Fruit fly (Drosophila melanogaster): ENCODE data around the gene CG13284.

CG13284 gene

DNA sequence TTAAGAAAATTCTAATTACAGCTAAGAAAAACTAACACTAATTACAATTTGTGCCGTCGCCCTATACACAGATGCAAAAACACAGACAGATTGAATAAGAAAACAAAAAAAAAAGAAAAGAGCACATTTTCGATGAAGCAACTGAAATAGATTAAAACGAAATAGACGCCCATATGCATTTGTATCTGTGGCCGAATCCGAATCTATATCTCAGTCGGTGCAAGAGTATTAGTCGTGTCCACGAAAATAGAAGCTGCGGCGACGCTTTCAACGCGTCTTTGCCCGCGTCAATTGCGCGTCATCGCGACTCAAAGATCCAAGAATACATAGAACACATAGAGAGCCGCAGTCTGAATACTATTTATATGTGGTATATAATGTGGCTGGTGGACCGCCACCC is 26.4 kb upstream of the CG13284 start:
- no peak for TF ChIP-seq CG7101 (tag; optimal IDR thresholded peaks at IDR 0.05)
- peak; percentile 54 for TF ChIP-seq kay (GFP tag; ENCODE audit: borderline replicate concordance)

DNA sequence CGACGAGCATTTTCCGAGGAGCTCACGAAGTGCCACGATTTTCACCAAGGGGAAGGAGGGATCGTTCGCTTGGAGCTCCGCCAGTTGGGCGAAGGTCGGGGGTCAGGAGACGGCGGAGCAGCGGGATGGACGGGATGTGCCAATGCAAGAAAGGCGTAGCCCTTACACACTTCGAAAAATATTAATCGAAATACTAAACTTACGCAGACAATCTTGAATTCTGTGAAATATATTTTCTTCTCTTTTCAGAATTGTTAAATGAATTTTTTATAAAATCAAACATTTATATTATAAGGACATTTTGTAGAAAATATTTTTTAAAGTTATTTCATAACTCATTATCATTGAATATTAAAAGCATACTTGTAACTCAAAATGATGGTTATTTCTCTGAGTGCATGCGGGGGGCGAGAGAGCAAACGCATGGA is 20.4 kb upstream of the CG13284 start:
- no peak for TF ChIP-seq CG1620 (GFP tag; optimal IDR thresholded peaks at IDR 0.05)
- no peak for TF ChIP-seq toe (GFP tag; optimal IDR thresholded peaks at IDR 0.05)
- TF ChIP-seq CG7101 (tag; optimal IDR thresholded peaks at IDR 0.05) = no peak
- TF ChIP-seq cnc (optimal IDR thresholded peaks at IDR 0.05) = no peak
- no peak for TF ChIP-seq Clk (GFP tag; optimal IDR thresholded peaks at IDR 0.05)
- TF ChIP-seq kay (GFP tag; ENCODE audit: borderline replicate concordance) = no peak
- TF ChIP-seq CG11617 (GFP tag; optimal IDR thresholded peaks at IDR 0.05) = no peak
- TF ChIP-seq CG5204 (GFP tag; optimal IDR thresholded peaks at IDR 0.05) = no peak

DNA sequence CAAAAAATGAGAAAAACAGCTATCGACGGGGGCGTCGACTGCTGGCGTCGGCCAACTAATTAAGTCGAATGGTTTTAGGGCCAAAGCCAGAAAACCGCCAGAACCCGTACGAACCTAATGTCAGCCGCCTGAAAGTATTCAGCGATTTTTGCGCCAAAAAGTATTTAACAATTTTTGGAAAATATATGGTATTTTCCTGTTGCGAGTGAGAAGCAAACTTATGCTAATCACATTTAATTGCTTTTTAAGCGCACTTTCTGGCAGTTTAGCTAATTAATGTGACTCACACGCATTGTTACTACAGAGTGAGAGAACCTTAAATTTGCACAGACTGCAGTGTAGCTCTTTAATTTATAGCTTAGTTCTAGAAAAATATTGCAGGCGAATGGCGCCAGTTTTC is 14.0 kb upstream of the CG13284 start:
- TF ChIP-seq bab1 (GFP tag; optimal IDR thresholded peaks at IDR 0.05) (no peak), cnc (optimal IDR thresholded peaks at IDR 0.05) (no peak), CG14711 (tag; optimal IDR thresholded peaks at IDR 0.05) (no peak), pad (GFP tag; optimal IDR thresholded peaks at IDR 0.05) (no peak), CG1620 (GFP tag; optimal IDR thresholded peaks at IDR 0.05) (no peak), tj (GFP tag; optimal IDR thresholded peaks at IDR 0.05) (no peak), Clk (GFP tag; optimal IDR thresholded peaks at IDR 0.05) (no peak), Mnt (GFP tag; optimal IDR thresholded peaks at IDR 0.05) (no peak), CG11617 (GFP tag; optimal IDR thresholded peaks at IDR 0.05) (no peak)

DNA sequence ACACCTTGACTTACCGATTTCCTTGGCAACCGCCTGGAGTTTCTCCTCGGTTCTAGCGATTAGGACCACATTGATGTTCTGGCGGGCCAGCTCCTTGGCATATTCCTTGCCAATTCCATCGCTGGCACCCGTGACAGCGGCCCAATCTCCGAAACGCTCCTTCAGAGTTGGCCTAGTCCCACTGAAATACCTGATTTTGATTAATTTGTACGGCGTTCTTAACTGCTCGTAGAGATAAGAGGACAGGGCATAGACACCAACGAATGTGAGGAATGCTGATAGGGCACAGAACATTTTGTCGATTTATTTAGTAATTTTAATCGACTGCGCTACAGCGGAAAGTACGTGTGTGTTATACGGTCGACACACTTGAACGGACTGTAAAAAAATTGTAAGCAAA is 12.6 kb upstream of the CG13284 start, which contains the start of gene CG6012:
Gene CG6012 (minus strand): TSS at position 364 of the 400 bp plus-strand sequence.
- no peak for TF ChIP-seq kay (GFP tag; ENCODE audit: borderline replicate concordance)
- TF ChIP-seq CG1620 (GFP tag; optimal IDR thresholded peaks at IDR 0.05) = no peak
- no peak for TF ChIP-seq ovo (GFP tag; optimal IDR thresholded peaks at IDR 0.05)
- TF ChIP-seq cic (GFP tag; optimal IDR thresholded peaks at IDR 0.05) = peak; percentile 11
- TF ChIP-seq Mnt (GFP tag; optimal IDR thresholded peaks at IDR 0.05) = no peak
- no peak for TF ChIP-seq CG7045 (GFP tag; optimal IDR thresholded peaks at IDR 0.05)

DNA sequence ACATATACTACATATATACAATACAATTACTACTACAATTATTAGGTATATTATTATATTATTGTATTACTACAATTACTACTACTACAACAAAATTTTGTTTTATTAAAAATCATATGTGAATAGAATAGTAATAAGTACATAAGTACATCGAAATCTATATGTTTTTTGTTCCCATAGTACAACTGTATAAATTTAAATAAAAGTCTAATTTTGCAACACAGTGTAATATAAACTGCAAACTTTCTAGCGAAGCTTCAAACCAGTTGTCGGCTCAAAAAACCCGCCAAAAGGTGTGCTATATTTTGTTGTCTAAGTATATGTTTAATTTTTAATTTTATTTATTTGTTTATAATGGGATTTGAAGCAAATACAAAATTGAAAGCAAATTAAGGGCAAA is 11.1 kb upstream of the CG13284 start:
- TF ChIP-seq CG1620 (GFP tag; optimal IDR thresholded peaks at IDR 0.05) (no peak), CG12768 (GFP tag; optimal IDR thresholded peaks at IDR 0.05) (no peak), Mnt (GFP tag; optimal IDR thresholded peaks at IDR 0.05) (no peak), pad (GFP tag; optimal IDR thresholded peaks at IDR 0.05) (no peak), CG5204 (GFP tag; optimal IDR thresholded peaks at IDR 0.05) (no peak), CG33017 (tag; optimal IDR thresholded peaks at IDR 0.05) (no peak), CG14711 (tag; optimal IDR thresholded peaks at IDR 0.05) (no peak), ovo (GFP tag; optimal IDR thresholded peaks at IDR 0.05) (no peak), Clk (GFP tag; optimal IDR thresholded peaks at IDR 0.05) (no peak), Crg-1 (GFP tag; optimal IDR thresholded peaks at IDR 0.05) (no peak), cic (GFP tag; optimal IDR thresholded peaks at IDR 0.05) (no peak), CG7045 (GFP tag; optimal IDR thresholded peaks at IDR 0.05) (no peak), CG11617 (GFP tag; optimal IDR thresholded peaks at IDR 0.05) (no peak), cnc (optimal IDR thresholded peaks at IDR 0.05) (no peak), toe (GFP tag; optimal IDR thresholded peaks at IDR 0.05) (no peak), tj (GFP tag; optimal IDR thresholded peaks at IDR 0.05) (no peak), CG7101 (tag; optimal IDR thresholded peaks at IDR 0.05) (no peak), bab1 (GFP tag; optimal IDR thresholded peaks at IDR 0.05) (no peak)

DNA sequence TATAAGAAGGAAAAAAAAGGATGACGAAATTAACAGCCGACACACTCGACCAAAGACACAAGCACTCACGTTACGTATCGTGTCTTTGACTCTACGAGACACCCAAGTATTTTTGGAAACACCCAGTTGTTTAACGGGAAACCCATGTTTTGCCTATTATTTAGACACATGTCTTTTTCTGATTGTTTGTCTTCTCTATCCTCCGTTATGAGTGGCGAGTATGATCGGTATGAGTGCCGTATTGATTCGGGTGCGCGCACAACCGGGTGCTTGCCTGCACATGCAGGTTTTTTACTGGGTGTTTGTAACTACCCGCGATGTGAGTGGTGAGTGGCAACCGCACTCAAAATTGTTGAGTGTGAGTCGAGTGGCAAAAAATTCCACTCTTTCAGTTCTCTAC is 10.6 kb upstream of the CG13284 start:
- TF ChIP-seq CG7045 (GFP tag; optimal IDR thresholded peaks at IDR 0.05) (no peak), Clk (GFP tag; optimal IDR thresholded peaks at IDR 0.05) (no peak), bab1 (GFP tag; optimal IDR thresholded peaks at IDR 0.05) (no peak), Mnt (GFP tag; optimal IDR thresholded peaks at IDR 0.05) (no peak), CG14711 (tag; optimal IDR thresholded peaks at IDR 0.05) (no peak), toe (GFP tag; optimal IDR thresholded peaks at IDR 0.05) (no peak), CG1620 (GFP tag; optimal IDR thresholded peaks at IDR 0.05) (no peak), CG12768 (GFP tag; optimal IDR thresholded peaks at IDR 0.05) (no peak), Hr96 (GFP tag; optimal IDR thresholded peaks at IDR 0.05) (no peak), Crg-1 (GFP tag; optimal IDR thresholded peaks at IDR 0.05) (no peak), CG7101 (tag; optimal IDR thresholded peaks at IDR 0.05) (no peak), kay (GFP tag; ENCODE audit: borderline replicate concordance) (no peak), tj (GFP tag; optimal IDR thresholded peaks at IDR 0.05) (no peak), cic (GFP tag; optimal IDR thresholded peaks at IDR 0.05) (no peak), pad (GFP tag; optimal IDR thresholded peaks at IDR 0.05) (no peak), CG33017 (tag; optimal IDR thresholded peaks at IDR 0.05) (no peak)

DNA sequence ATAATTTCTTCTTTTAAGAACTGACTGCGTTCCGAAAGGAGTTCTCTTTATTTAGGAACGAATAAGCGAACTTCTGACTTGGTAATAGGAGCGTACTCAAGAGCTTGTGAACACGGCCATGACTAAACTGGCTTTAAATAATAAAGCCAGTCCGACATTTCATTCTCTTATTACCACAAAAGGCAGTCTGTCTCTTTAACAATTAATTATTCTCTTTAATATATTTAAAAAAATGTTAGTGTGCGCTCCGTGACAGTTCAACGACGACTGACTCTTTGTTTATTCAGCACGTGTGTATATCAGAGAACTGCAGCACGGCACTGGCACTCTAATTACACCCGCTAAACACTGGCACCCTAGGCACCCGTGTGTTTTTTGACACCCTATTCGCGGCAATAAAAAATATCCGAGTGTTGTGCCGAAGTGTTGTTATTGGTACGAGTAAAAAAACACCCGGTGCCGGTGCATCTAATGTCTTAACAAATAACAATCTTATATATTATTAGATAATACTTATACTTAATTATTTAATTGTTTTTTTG is 10.0 kb upstream of the CG13284 start, which contains the start of gene CG31809:
Gene CG31809 (minus strand): TSS at position 249 of the 542 bp plus-strand sequence.
- TF ChIP-seq kay (GFP tag; ENCODE audit: borderline replicate concordance) (peak; percentile 74), CG12768 (GFP tag; optimal IDR thresholded peaks at IDR 0.05) (peak; percentile 9), tj (GFP tag; optimal IDR thresholded peaks at IDR 0.05) (no peak), CG1620 (GFP tag; optimal IDR thresholded peaks at IDR 0.05) (no peak), Clk (GFP tag; optimal IDR thresholded peaks at IDR 0.05) (no peak), CG7045 (GFP tag; optimal IDR thresholded peaks at IDR 0.05) (no peak), CG11617 (GFP tag; optimal IDR thresholded peaks at IDR 0.05) (no peak)

Data from whole organism, adult.